Fruit fly (Drosophila melanogaster) whole organism, prepupa: ENCODE results near the gene CG33235.
A peak's percentile ranks its signal among the peaks of the same experiment; 100 is the strongest.

Experiments
- CG10631 ChIP-seq: fragments of 200-800 bp; sonication (Bioruptor generic); optimal IDR thresholded peaks from 2 replicates; lab custom pipeline; 2016; ENCODE audit warnings: missing biosample characterization, missing genetic modification characterization
- CG10669 ChIP-seq: fragments of 200-800 bp; sonication (Bioruptor generic); optimal IDR thresholded peaks from 3 replicates; lab custom pipeline; 2018; ENCODE audit warnings: missing biosample characterization, mild to moderate bottlenecking, missing genetic modification characterization, moderate library complexity
- CG11294 ChIP-seq: fragments of 200-800 bp; sonication (Bioruptor generic); IDR thresholded peaks from 2 replicates; pipeline ENCODE4 v1.3.6; 2022; ENCODE audit warnings: missing biosample characterization, missing genetic modification characterization
- CG11902 ChIP-seq: fragments of 200-800 bp; sonication (Bioruptor generic); optimal IDR thresholded peaks from 3 replicates; lab custom pipeline; 2016; ENCODE audit warnings: missing biosample characterization, missing genetic modification characterization
- CG15336 ChIP-seq: fragments of 200-800 bp; sonication (Bioruptor generic); IDR thresholded peaks from 2 replicates; pipeline ENCODE4 v1.3.6; 2022; ENCODE audit warnings: missing biosample characterization, missing genetic modification characterization
- CG16779 ChIP-seq: fragments of 200-800 bp; sonication (Bioruptor generic); optimal IDR thresholded peaks from 3 replicates; lab custom pipeline; 2017; ENCODE audit warnings: missing biosample characterization, mild to moderate bottlenecking, missing genetic modification characterization
- CG3032 ChIP-seq: fragments of 200-800 bp; optimal IDR thresholded peaks from 2 replicates; lab custom pipeline; 2019; ENCODE audit warnings: missing biosample characterization, mild to moderate bottlenecking, missing genetic modification characterization, moderate library complexity
- CG31627 ChIP-seq: fragments of 200-800 bp; sonication (Bioruptor generic); optimal IDR thresholded peaks from 3 replicates; lab custom pipeline; 2016; ENCODE audit warnings: missing biosample characterization, missing genetic modification characterization
- CG32006 ChIP-seq: fragments of 200-800 bp; sonication (Bioruptor generic); optimal IDR thresholded peaks from 3 replicates; lab custom pipeline; 2017; ENCODE audit warnings: missing biosample characterization, mild to moderate bottlenecking, missing genetic modification characterization
- CG34406 ChIP-seq: fragments of 200-800 bp; sonication (Bioruptor generic); optimal IDR thresholded peaks from 3 replicates; lab custom pipeline; 2016; ENCODE audit warnings: missing biosample characterization, missing genetic modification characterization
- CG3919 ChIP-seq: fragments of 200-800 bp; sonication (Bioruptor generic); optimal IDR thresholded peaks from 3 replicates; lab custom pipeline; 2016; ENCODE audit warnings: missing biosample characterization, missing genetic modification characterization
- CG4318 ChIP-seq: fragments of 200-800 bp; sonication (Bioruptor generic); optimal IDR thresholded peaks from 3 replicates; lab custom pipeline; 2017; ENCODE audit warnings: missing biosample characterization, mild to moderate bottlenecking, missing genetic modification characterization
- CG6163 ChIP-seq: fragments of 200-800 bp; sonication (Bioruptor generic); IDR thresholded peaks from 3 replicates; pipeline ENCODE4 v1.3.6; 2022; ENCODE audit warnings: missing biosample characterization, missing genetic modification characterization
- CG6276 ChIP-seq: fragments of 200-800 bp; sonication (Bioruptor generic); optimal IDR thresholded peaks from 2 replicates; lab custom pipeline; 2017; ENCODE audit warnings: missing biosample characterization, mild to moderate bottlenecking, missing genetic modification characterization
- CG6792 ChIP-seq: fragments of 200-800 bp; sonication (Bioruptor generic); optimal IDR thresholded peaks from 3 replicates; lab custom pipeline; 2016; ENCODE audit warnings: missing biosample characterization, missing genetic modification characterization
- CG6854 ChIP-seq: fragments of 200-800 bp; sonication (Bioruptor generic); optimal IDR thresholded peaks from 2 replicates; lab custom pipeline; 2017; ENCODE audit warnings: missing biosample characterization, mild to moderate bottlenecking, missing genetic modification characterization
- CG7368 ChIP-seq: fragments of 200-800 bp; sonication (Bioruptor generic); optimal IDR thresholded peaks from 3 replicates; lab custom pipeline; 2016; ENCODE audit warnings: missing biosample characterization, missing genetic modification characterization
- CG8319 ChIP-seq: fragments of 200-800 bp; sonication (Bioruptor generic); optimal IDR thresholded peaks from 3 replicates; lab custom pipeline; 2016; ENCODE audit warnings: missing biosample characterization, missing genetic modification characterization
- CG8632 ChIP-seq: fragments of 200-800 bp; sonication (Bioruptor generic); optimal IDR thresholded peaks from 3 replicates; lab custom pipeline; 2016; ENCODE audit warnings: missing biosample characterization, missing genetic modification characterization
- CG9139 ChIP-seq: fragments of 200-800 bp; sonication (Bioruptor generic); optimal IDR thresholded peaks from 3 replicates; lab custom pipeline; 2017; ENCODE audit warnings: missing biosample characterization, mild to moderate bottlenecking, missing genetic modification characterization
- Eip75B ChIP-seq: fragments of 200-800 bp; sonication (Bioruptor generic); optimal IDR thresholded peaks from 3 replicates; lab custom pipeline; 2016; ENCODE audit warnings: missing biosample characterization, missing genetic modification characterization
- Eip78C ChIP-seq: fragments of 200-800 bp; sonication (Bioruptor generic); peaks from one replicate; lab custom pipeline; 2016; ENCODE audit warnings: missing biosample characterization, missing genetic modification characterization
- Eip93F ChIP-seq: fragments of 200-800 bp; sonication (Bioruptor generic); optimal IDR thresholded peaks from 2 replicates; lab custom pipeline; 2016; ENCODE audit warnings: missing biosample characterization, mild to moderate bottlenecking, missing genetic modification characterization
- Ets21C ChIP-seq: fragments of 200-800 bp; sonication (Bioruptor generic); optimal IDR thresholded peaks from 3 replicates; lab custom pipeline; 2016; ENCODE audit warnings: missing biosample characterization, missing genetic modification characterization
- Ets96B ChIP-seq: fragments of 200-800 bp; optimal IDR thresholded peaks from 2 replicates; lab custom pipeline; 2019; ENCODE audit warnings: missing biosample characterization, mild to moderate bottlenecking, missing genetic modification characterization, moderate library complexity
- Hr38 ChIP-seq: sonication (Bioruptor generic); optimal IDR thresholded peaks from 2 replicates; lab custom pipeline; 2016; ENCODE audit warnings: missing biosample characterization, missing genetic modification characterization
- Hr39 ChIP-seq: fragments of 200-800 bp; sonication (Bioruptor generic); optimal IDR thresholded peaks from 2 replicates; lab custom pipeline; 2016; ENCODE audit warnings: missing biosample characterization, missing genetic modification characterization
- Hr4 ChIP-seq: fragments of 200-800 bp; sonication (Bioruptor generic); optimal IDR thresholded peaks from 3 replicates; lab custom pipeline; 2016; ENCODE audit warnings: missing biosample characterization, missing genetic modification characterization
- Lpt ChIP-seq: fragments of 200-800 bp; sonication (Bioruptor generic); optimal IDR thresholded peaks from 3 replicates; lab custom pipeline; 2016; ENCODE audit warnings: missing biosample characterization, missing genetic modification characterization
- Met ChIP-seq: fragments of 200-800 bp; sonication (Bioruptor generic); optimal IDR thresholded peaks from 3 replicates; lab custom pipeline; 2016; ENCODE audit warnings: missing biosample characterization, missing genetic modification characterization
- OdsH ChIP-seq: fragments of 200-800 bp; sonication (Bioruptor generic); optimal IDR thresholded peaks from 3 replicates; lab custom pipeline; 2016; ENCODE audit warnings: missing biosample characterization, missing genetic modification characterization
- Smox ChIP-seq: fragments of 200-800 bp; sonication (Bioruptor generic); optimal IDR thresholded peaks from 3 replicates; lab custom pipeline; 2016; ENCODE audit warnings: missing biosample characterization, missing genetic modification characterization
- Sox102F ChIP-seq: fragments of 200-800 bp; sonication (Bioruptor generic); optimal IDR thresholded peaks from 2 replicates; lab custom pipeline; 2016; ENCODE audit warnings: missing biosample characterization, mild to moderate bottlenecking, missing genetic modification characterization
- Sox14 ChIP-seq: fragments of 200-800 bp; sonication (Bioruptor generic); optimal IDR thresholded peaks from 3 replicates; lab custom pipeline; 2016; ENCODE audit warnings: missing biosample characterization, missing genetic modification characterization
- Sox15 ChIP-seq: fragments of 200-800 bp; sonication (Bioruptor generic); optimal IDR thresholded peaks from 3 replicates; lab custom pipeline; 2016; ENCODE audit warnings: missing biosample characterization, missing genetic modification characterization
- achi ChIP-seq: fragments of 200-800 bp; sonication (Bioruptor generic); optimal IDR thresholded peaks from 3 replicates; lab custom pipeline; 2016; ENCODE audit warnings: missing biosample characterization, missing genetic modification characterization
- acj6 ChIP-seq: fragments of 200-800 bp; sonication (Bioruptor generic); optimal IDR thresholded peaks from 3 replicates; lab custom pipeline; 2016; ENCODE audit warnings: missing biosample characterization, missing genetic modification characterization
- cyc ChIP-seq: fragments of 200-800 bp; sonication (Bioruptor generic); optimal IDR thresholded peaks from 3 replicates; lab custom pipeline; 2016; ENCODE audit warnings: missing biosample characterization, missing genetic modification characterization
- dac ChIP-seq: fragments of 200-800 bp; sonication (Bioruptor generic); optimal IDR thresholded peaks from 2 replicates; lab custom pipeline; 2017; ENCODE audit warnings: missing biosample characterization, mild to moderate bottlenecking, missing genetic modification characterization
- dsx ChIP-seq: fragments of 200-800 bp; optimal IDR thresholded peaks from 3 replicates; lab custom pipeline; 2019; ENCODE audit warnings: missing biosample characterization, mild to moderate bottlenecking, missing genetic modification characterization, moderate library complexity; ENCODE audit not compliant: poor library complexity, severe bottlenecking
- eg ChIP-seq: fragments of 200-800 bp; sonication (Bioruptor generic); IDR thresholded peaks from 3 replicates; pipeline ENCODE4 v1.3.6; 2022; ENCODE audit warnings: missing biosample characterization, missing genetic modification characterization
- esn ChIP-seq: fragments of 200-800 bp; sonication (Bioruptor generic); optimal IDR thresholded peaks from 2 replicates; lab custom pipeline; 2016; ENCODE audit warnings: missing biosample characterization, mild to moderate bottlenecking, missing genetic modification characterization, moderate library complexity
- fd59A ChIP-seq: fragments of 200-800 bp; sonication (Bioruptor generic); optimal IDR thresholded peaks from 2 replicates; lab custom pipeline; 2017; ENCODE audit warnings: missing biosample characterization, mild to moderate bottlenecking, missing genetic modification characterization, missing genetic modification reagents
- fd85E ChIP-seq: fragments of 200-800 bp; sonication (Bioruptor generic); optimal IDR thresholded peaks from 3 replicates; lab custom pipeline; 2016; ENCODE audit warnings: missing biosample characterization, missing genetic modification characterization
- fkh ChIP-seq: fragments of 200-800 bp; sonication (Bioruptor generic); optimal IDR thresholded peaks from 3 replicates; lab custom pipeline; 2017; ENCODE audit warnings: missing biosample characterization, mild to moderate bottlenecking, missing genetic modification characterization, moderate library complexity
- lz ChIP-seq: fragments of 200-800 bp; sonication (Bioruptor generic); optimal IDR thresholded peaks from 3 replicates; lab custom pipeline; 2016; ENCODE audit warnings: missing biosample characterization, missing genetic modification characterization
- net ChIP-seq: fragments of 200-800 bp; sonication (Bioruptor generic); optimal IDR thresholded peaks from 3 replicates; lab custom pipeline; 2016; ENCODE audit warnings: missing biosample characterization, missing genetic modification characterization
- pdm3 ChIP-seq: fragments of 200-800 bp; sonication (Bioruptor generic); optimal IDR thresholded peaks from 3 replicates; lab custom pipeline; 2016; ENCODE audit warnings: missing biosample characterization, missing genetic modification characterization
- salr ChIP-seq, 2 experiments: fragments of 200-800 bp; sonication (Bioruptor generic); optimal IDR thresholded peaks; 3 replicates each; lab custom pipeline; 2016 to 2018; ENCODE audit warnings: missing biosample characterization in 2 of 2, missing genetic modification characterization in 2 of 2, mild to moderate bottlenecking in 1 of 2
- spab ChIP-seq: fragments of 200-800 bp; sonication (Bioruptor generic); optimal IDR thresholded peaks from 2 replicates; lab custom pipeline; 2017; ENCODE audit warnings: missing biosample characterization, mild to moderate bottlenecking, missing genetic modification characterization, missing genetic modification reagents
- ss ChIP-seq, 2 experiments: fragments of 200-800 bp; sonication (Bioruptor generic); optimal IDR thresholded peaks; 2 replicates in 1 of 2; 3 replicates in 1 of 2; lab custom pipeline; 2017 to 2018; ENCODE audit warnings: mild to moderate bottlenecking in 2 of 2, missing biosample characterization in 2 of 2, missing genetic modification characterization in 2 of 2, moderate library complexity in 1 of 2
- svp ChIP-seq: fragments of 200-800 bp; sonication (Bioruptor generic); peaks from one replicate; lab custom pipeline; 2016; ENCODE audit warnings: missing biosample characterization, missing genetic modification characterization
- topi ChIP-seq: fragments of 200-800 bp; sonication (Bioruptor generic); optimal IDR thresholded peaks from 3 replicates; lab custom pipeline; 2016; ENCODE audit warnings: missing biosample characterization, missing genetic modification characterization
- vri ChIP-seq: fragments of 200-800 bp; sonication (Bioruptor generic); optimal IDR thresholded peaks from 3 replicates; lab custom pipeline; 2016; ENCODE audit warnings: missing biosample characterization, mild to moderate bottlenecking, missing genetic modification characterization

Gene CG33235

DNA sequence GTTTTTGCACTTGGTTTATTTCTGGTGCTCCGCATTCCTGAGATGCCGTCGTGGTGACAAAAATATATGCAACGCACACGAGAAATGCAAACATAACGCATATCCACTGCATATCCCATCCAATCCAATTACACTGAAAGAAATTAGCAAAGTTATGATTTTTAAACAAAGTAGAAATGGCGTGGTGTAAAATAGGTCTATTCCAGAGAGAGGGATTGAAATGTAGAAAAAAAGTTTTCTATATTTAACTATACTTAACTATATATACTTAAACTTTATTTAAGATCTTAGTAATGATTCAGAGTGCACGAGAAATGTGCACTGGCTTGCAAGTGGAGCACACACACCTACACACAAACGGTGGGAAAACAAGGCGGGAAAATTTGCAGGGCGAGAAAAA lies 832 bp upstream of the CG33235 start:
- no peak for TF ChIP-seq Sox15 (GFP tag; lab: Kevin White, UChicago)
- peak; percentile 10 for TF ChIP-seq CG3919 (GFP tag; lab: Kevin White, UChicago)
- peak; percentile 7 for TF ChIP-seq acj6 (GFP tag; lab: Kevin White, UChicago)
- TF ChIP-seq lz (GFP tag; lab: Kevin White, UChicago) = no peak
- peak; percentile 72 for TF ChIP-seq CG32006 (GFP tag; lab: Kevin White, UChicago)
- TF ChIP-seq CG4318 (GFP tag; lab: Kevin White, UChicago) = peak; percentile 4
- peak; percentile 8 for TF ChIP-seq pdm3 (GFP tag; lab: Kevin White, UChicago)
- TF ChIP-seq Eip93F (GFP tag; lab: Kevin White, UChicago) = no peak
- no peak for TF ChIP-seq fkh
- no peak for TF ChIP-seq Hr39 (GFP tag; lab: Kevin White, UChicago)
- TF ChIP-seq Ets96B (tag; lab: Kevin White, UChicago) = peak; percentile 37
- no peak for TF ChIP-seq CG8319 (GFP tag; lab: Kevin White, UChicago)
- TF ChIP-seq CG7368 (GFP tag; lab: Kevin White, UChicago) = no peak
- TF ChIP-seq Smox = no peak
- TF ChIP-seq CG3032 (tag; lab: Kevin White, UChicago) = no peak
- TF ChIP-seq Ets21C (GFP tag; lab: Kevin White, UChicago) = no peak
- no peak for TF ChIP-seq vri
- TF ChIP-seq cyc = no peak
- TF ChIP-seq Sox102F (GFP tag; lab: Kevin White, UChicago) = no peak
- no peak for TF ChIP-seq Sox14 (GFP tag; lab: Kevin White, UChicago)
- TF ChIP-seq CG11902 (GFP tag; lab: Kevin White, UChicago) = no peak
- no peak for TF ChIP-seq fd85E (GFP tag; lab: Kevin White, UChicago)
- no peak for TF ChIP-seq spab (GFP tag; lab: Kevin White, UChicago)
- no peak for TF ChIP-seq ss (GFP tag; optimal IDR thresholded peaks at IDR 0.05; lab: Kevin White, UChicago)
- peak; percentile 66 for TF ChIP-seq Lpt (GFP tag; lab: Kevin White, UChicago)
- no peak for TF ChIP-seq CG9139 (GFP tag; lab: Kevin White, UChicago)
- TF ChIP-seq CG6792 (GFP tag; lab: Kevin White, UChicago) = no peak
- peak in 1 of 2 experiments; percentile 43 for TF ChIP-seq salr (GFP tag; optimal IDR thresholded peaks at IDR 0.05; lab: Kevin White, UChicago)
- TF ChIP-seq CG10631 (GFP tag; lab: Kevin White, UChicago) = peak; percentile 22
- no peak for TF ChIP-seq CG16779 (tag; lab: Kevin White, UChicago)
- no peak for TF ChIP-seq CG6163 (GFP tag; lab: Robert Waterston, UW)
- no peak for TF ChIP-seq esn (GFP tag; lab: Kevin White, UChicago)
- no peak for TF ChIP-seq dsx
- no peak for TF ChIP-seq eg (GFP tag; lab: Robert Waterston, UW)
- TF ChIP-seq topi = no peak
- TF ChIP-seq CG10669 (GFP tag; lab: Kevin White, UChicago) = peak; percentile 12
- TF ChIP-seq CG8632 = no peak
- no peak for TF ChIP-seq CG11294 (GFP tag; lab: Robert Waterston, UW)
- peak; percentile 43 for TF ChIP-seq achi (GFP tag; lab: Kevin White, UChicago)
- no peak for TF ChIP-seq CG15336 (GFP tag; lab: Robert Waterston, UW)
- no peak for TF ChIP-seq CG34406
- no peak for TF ChIP-seq Eip75B (GFP tag; lab: Kevin White, UChicago)
- TF ChIP-seq Met (GFP tag; lab: Kevin White, UChicago) = no peak
- TF ChIP-seq fd59A = no peak
- TF ChIP-seq dac (GFP tag; lab: Kevin White, UChicago) = no peak
- TF ChIP-seq OdsH = peak; percentile 26
- no peak for TF ChIP-seq CG31627 (GFP tag; lab: Kevin White, UChicago)
- no peak for TF ChIP-seq svp (GFP tag; lab: Kevin White, UChicago)
- TF ChIP-seq Hr38 (GFP tag; lab: Kevin White, UChicago) = no peak
- TF ChIP-seq CG6854 (GFP tag; lab: Kevin White, UChicago) = no peak
- peak; percentile 80 for TF ChIP-seq Eip78C (GFP tag; lab: Kevin White, UChicago)
- TF ChIP-seq net = peak; percentile 50
- TF ChIP-seq Hr4 (GFP tag; lab: Kevin White, UChicago) = peak; percentile 69
- TF ChIP-seq CG6276 (GFP tag; lab: Kevin White, UChicago) = peak; percentile 58
